Worm (Caenorhabditis elegans) whole organism, young adult: Measurements from ENCODE around the gene Y56A3A.30.

Source experiments
- B0336.3 ChIP-seq: fragments of 200-800 bp; sonication (Bioruptor generic); IDR thresholded peaks from 2 replicates; pipeline ENCODE4 v1.3.6; 2022; ENCODE audit warnings: missing genetic modification characterization, missing compliant biosample characterization
- F22D6.2 ChIP-seq: sonication (generic microtip); optimal IDR thresholded peaks from 2 replicates; lab custom pipeline; 2016; ENCODE audit warnings: mild to moderate bottlenecking, missing genetic modification characterization, missing compliant biosample characterization
- F23B12.7 ChIP-seq: sonication (generic microtip); optimal IDR thresholded peaks from 2 replicates; lab custom pipeline; 2017; ENCODE audit warnings: missing genetic modification characterization, mild to moderate bottlenecking, missing compliant biosample characterization, antibody characterized with exemption, moderate library complexity; ENCODE audit not compliant: insufficient read depth
- F33H1.4 ChIP-seq: fragments of 200-800 bp; sonication (Bioruptor generic); IDR thresholded peaks from 2 replicates; pipeline ENCODE4 v1.3.6; 2022; ENCODE audit warnings: missing genetic modification reagents, missing genetic modification characterization, missing compliant biosample characterization
- F57C9.4 ChIP-seq: sonication (generic microtip); optimal IDR thresholded peaks from 2 replicates; lab custom pipeline; 2017; ENCODE audit warnings: mild to moderate bottlenecking, missing genetic modification characterization, missing compliant biosample characterization
- T07F8.4 ChIP-seq: sonication (generic microtip); optimal IDR thresholded peaks from 2 replicates; lab custom pipeline; 2016; ENCODE audit warnings: mild to moderate bottlenecking, missing genetic modification characterization, moderate library complexity, missing compliant biosample characterization
- T26A5.8 ChIP-seq: sonication (generic microtip); optimal IDR thresholded peaks from 2 replicates; lab custom pipeline; 2016; ENCODE audit warnings: missing genetic modification characterization, missing compliant biosample characterization
- Y67H2A.10 ChIP-seq: fragments of 200-800 bp; sonication (Bioruptor generic); conservative IDR thresholded peaks from 2 replicates; pipeline ENCODE4 v1.3.6; 2022; ENCODE audit warnings: missing genetic modification reagents, missing genetic modification characterization, missing compliant biosample characterization
- Y79H2A.3 ChIP-seq: fragments of 200-800 bp; sonication (Bioruptor generic); conservative IDR thresholded peaks from 2 replicates; pipeline ENCODE4 v1.3.6; 2022; ENCODE audit warnings: missing genetic modification reagents, missing genetic modification characterization, missing compliant biosample characterization
- ZK185.1 ChIP-seq: sonication (generic microtip); optimal IDR thresholded peaks from 2 replicates; lab custom pipeline; 2016; ENCODE audit warnings: mild to moderate bottlenecking, missing genetic modification characterization, missing compliant biosample characterization; ENCODE audit not compliant: poor library complexity, severe bottlenecking
- aptf-2 ChIP-seq: fragments of 200-800 bp; sonication (Bioruptor generic); conservative IDR thresholded peaks from 2 replicates; pipeline ENCODE4 v1.3.6; 2022; ENCODE audit warnings: missing genetic modification reagents, missing genetic modification characterization, missing compliant biosample characterization
- attf-5 ChIP-seq: fragments of 200-800 bp; sonication (Bioruptor generic); optimal IDR thresholded peaks from 2 replicates; lab custom pipeline; 2018; ENCODE audit warnings: mild to moderate bottlenecking, missing genetic modification characterization, missing compliant biosample characterization
- bed-1 ChIP-seq: fragments of 200-800 bp; sonication (Bioruptor generic); IDR thresholded peaks from 2 replicates; pipeline ENCODE4 v1.3.6; 2022; ENCODE audit warnings: missing genetic modification reagents, missing genetic modification characterization, missing compliant biosample characterization
- cebp-1 ChIP-seq, 2 experiments: fragments of 200-800 bp in 1 of 2; sonication (Bioruptor generic) in 1 of 2; sonication (generic microtip) in 1 of 2; IDR thresholded peaks in 1 of 2; optimal IDR thresholded peaks in 1 of 2; 2 replicates each; pipeline versions ENCODE4 v1.3.6 to Lab custom; 2017 to 2022; ENCODE audit warnings: missing compliant biosample characterization in 2 of 2, missing genetic modification characterization in 2 of 2, mild to moderate bottlenecking in 1 of 2, missing genetic modification reagents in 1 of 2, moderate library complexity in 1 of 2
- ceh-100 ChIP-seq: fragments of 200-800 bp; sonication (Bioruptor generic); IDR thresholded peaks from 2 replicates; pipeline ENCODE4 v1.3.6; 2022; ENCODE audit warnings: missing genetic modification reagents, missing genetic modification characterization, missing compliant biosample characterization
- ceh-27 ChIP-seq: fragments of 200-800 bp; sonication (Bioruptor generic); optimal IDR thresholded peaks from 2 replicates; lab custom pipeline; 2018; ENCODE audit warnings: mild to moderate bottlenecking, missing genetic modification characterization, moderate library complexity, missing compliant biosample characterization
- ceh-79 ChIP-seq: sonication (generic microtip); optimal IDR thresholded peaks from 2 replicates; lab custom pipeline; 2017; ENCODE audit warnings: mild to moderate bottlenecking, missing genetic modification characterization, missing compliant biosample characterization
- ceh-91 ChIP-seq: fragments of 200-800 bp; sonication (Bioruptor generic); IDR thresholded peaks from 2 replicates; pipeline ENCODE4 v1.3.6; 2022; ENCODE audit warnings: missing genetic modification reagents, missing genetic modification characterization, missing compliant biosample characterization
- die-1 ChIP-seq: sonication (generic microtip); optimal IDR thresholded peaks from 2 replicates; lab custom pipeline; 2016; ENCODE audit warnings: missing genotype, mild to moderate bottlenecking, missing genetic modification characterization, missing compliant biosample characterization
- dox-1 ChIP-seq: fragments of 200-800 bp; sonication (Bioruptor generic); IDR thresholded peaks from 2 replicates; pipeline ENCODE4 v1.3.6; 2022; ENCODE audit warnings: missing genetic modification reagents, missing genetic modification characterization, missing compliant biosample characterization
- dpl-1 ChIP-seq: fragments of 150-350 bp; optimal IDR thresholded peaks from 2 replicates; lab custom pipeline; 2014; ENCODE audit warnings: missing biosample characterization, missing genetic modification reagents, missing genetic modification characterization
- egl-18 ChIP-seq: fragments of 200-800 bp; sonication (Bioruptor generic); IDR thresholded peaks from 2 replicates; pipeline ENCODE4 v1.3.6; 2022; ENCODE audit warnings: missing genetic modification reagents, missing genetic modification characterization, missing compliant biosample characterization
- egl-44 ChIP-seq: fragments of 200-800 bp; sonication (Bioruptor generic); IDR thresholded peaks from 2 replicates; pipeline ENCODE4 v1.3.6; 2022; ENCODE audit warnings: missing genetic modification reagents, missing genetic modification characterization, missing compliant biosample characterization
- ets-4 ChIP-seq: fragments of 200-800 bp; sonication (Bioruptor generic); optimal IDR thresholded peaks from 2 replicates; lab custom pipeline; 2018; ENCODE audit warnings: mild to moderate bottlenecking, missing genetic modification characterization, missing compliant biosample characterization
- fkh-3 ChIP-seq: sonication (generic microtip); optimal IDR thresholded peaks from 2 replicates; lab custom pipeline; 2016; ENCODE audit warnings: mild to moderate bottlenecking, missing genetic modification characterization, missing compliant biosample characterization
- hlh-12 ChIP-seq: sonication (generic microtip); optimal IDR thresholded peaks from 2 replicates; lab custom pipeline; 2016; ENCODE audit warnings: missing genetic modification characterization, missing compliant biosample characterization
- hsf-1 ChIP-seq: fragments of 200-800 bp; sonication (Bioruptor generic); IDR thresholded peaks from 2 replicates; pipeline ENCODE4 v1.3.6; 2022; ENCODE audit warnings: missing genetic modification reagents, missing genetic modification characterization, missing compliant biosample characterization
- lag-1 ChIP-seq: fragments of 200-800 bp; sonication (Bioruptor generic); IDR thresholded peaks from 2 replicates; pipeline ENCODE4 v1.3.6; 2022; ENCODE audit warnings: missing genetic modification reagents, missing genetic modification characterization, missing compliant biosample characterization
- lin-26 ChIP-seq: fragments of 200-800 bp; sonication (Bioruptor generic); IDR thresholded peaks from 2 replicates; pipeline ENCODE4 v1.3.6; 2022; ENCODE audit warnings: missing genetic modification reagents, missing genetic modification characterization, missing compliant biosample characterization
- lir-1 ChIP-seq: fragments of 200-800 bp; sonication (Bioruptor generic); conservative IDR thresholded peaks from 2 replicates; pipeline ENCODE4 v1.3.6; 2022; ENCODE audit warnings: missing genetic modification reagents, missing genetic modification characterization, missing compliant biosample characterization
- lsl-1 ChIP-seq: fragments of 200-800 bp; sonication (Bioruptor generic); optimal IDR thresholded peaks from 2 replicates; lab custom pipeline; 2018; ENCODE audit warnings: mild to moderate bottlenecking, missing genetic modification characterization, moderate library complexity, missing compliant biosample characterization
- mes-4 ChIP-seq: sonication (generic microtip); optimal IDR thresholded peaks from 2 replicates; lab custom pipeline; 2016; ENCODE audit warnings: missing genotype, missing genetic modification characterization, missing compliant biosample characterization
- nhr-179 ChIP-seq: sonication (generic microtip); optimal IDR thresholded peaks from 2 replicates; lab custom pipeline; 2016; ENCODE audit warnings: mild to moderate bottlenecking, missing genetic modification characterization, missing compliant biosample characterization
- nhr-80 ChIP-seq: sonication (generic microtip); optimal IDR thresholded peaks from 2 replicates; lab custom pipeline; 2016; ENCODE audit warnings: missing genetic modification characterization, missing compliant biosample characterization
- nhr-90 ChIP-seq: sonication (generic microtip); optimal IDR thresholded peaks from 2 replicates; lab custom pipeline; 2016; ENCODE audit warnings: missing genotype, mild to moderate bottlenecking, missing genetic modification characterization, missing compliant biosample characterization
- pbrm-1 ChIP-seq: fragments of 200-800 bp; sonication (Bioruptor generic); IDR thresholded peaks from 2 replicates; pipeline ENCODE4 v1.3.6; 2022; ENCODE audit warnings: missing genetic modification reagents, missing genetic modification characterization, missing compliant biosample characterization
- rcor-1 ChIP-seq: fragments of 200-800 bp; sonication (Bioruptor generic); IDR thresholded peaks from 2 replicates; pipeline ENCODE4 v1.3.6; 2022; ENCODE audit warnings: missing genetic modification reagents, missing genetic modification characterization, missing compliant biosample characterization
- somi-1 ChIP-seq: fragments of 200-800 bp; sonication (Bioruptor generic); optimal IDR thresholded peaks from 2 replicates; lab custom pipeline; 2018; ENCODE audit warnings: mild to moderate bottlenecking, missing genetic modification characterization, missing compliant biosample characterization
- xnd-1 ChIP-seq: sonication (generic microtip); optimal IDR thresholded peaks from 2 replicates; lab custom pipeline; 2016; ENCODE audit warnings: missing genotype, missing genetic modification reagents, missing genetic modification characterization, missing compliant biosample characterization
- zfh-2 ChIP-seq: fragments of 200-800 bp; sonication (Bioruptor generic); conservative IDR thresholded peaks from 2 replicates; pipeline ENCODE4 v1.3.6; 2022; ENCODE audit warnings: missing genetic modification reagents, missing genetic modification characterization, missing compliant biosample characterization
- zim-3 ChIP-seq: sonication (generic microtip); optimal IDR thresholded peaks from 2 replicates; lab custom pipeline; 2017; ENCODE audit warnings: mild to moderate bottlenecking, missing genetic modification characterization, moderate library complexity, missing compliant biosample characterization

Gene Y56A3A.30

DNA sequence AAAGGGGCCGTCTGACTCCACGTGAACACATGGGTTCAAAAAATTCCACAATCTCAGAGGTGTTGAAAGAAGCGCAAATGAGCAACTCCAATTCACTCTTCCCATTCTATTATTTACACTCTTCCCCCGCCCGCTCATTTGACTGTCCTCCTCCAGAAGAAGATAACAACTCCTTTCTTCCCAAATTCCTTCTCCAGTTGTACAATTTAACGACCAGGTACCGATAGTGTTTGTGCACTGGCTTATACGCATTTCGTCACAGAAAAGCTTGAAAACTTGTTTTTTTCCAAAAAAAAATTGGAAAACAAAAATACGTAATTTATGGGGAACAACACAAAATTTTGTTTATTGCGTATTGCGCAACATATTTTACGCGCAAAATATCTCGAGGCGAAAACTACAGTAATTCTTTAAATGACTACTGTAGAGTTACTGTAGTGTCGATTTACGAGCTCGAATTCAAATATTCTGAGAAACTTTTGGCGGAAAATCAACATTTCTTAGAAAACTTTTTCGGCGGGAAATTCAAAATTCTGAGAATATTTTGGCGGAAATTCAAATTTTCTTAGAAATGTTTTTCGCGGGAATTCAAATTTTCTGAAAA lies 29.5 kb downstream of the Y56A3A.30 start:
- TF ChIP-seq ceh-100 (GFP tag; lab: Robert Waterston, UW), result no peak
- TF ChIP-seq nhr-80 (tag; lab: Kevin White, UChicago), result peak; percentile 22
- TF ChIP-seq cebp-1 (GFP tag; IDR thresholded peaks at IDR 0.05; lab: Robert Waterston, UW), result no peak
- TF ChIP-seq cebp-1 (tag; optimal IDR thresholded peaks at IDR 0.05; lab: Kevin White, UChicago), result peak; percentile 6
- TF ChIP-seq lsl-1, result peak; percentile 65
- peak; percentile 10; the same call in 1 of the 2 replicates for TF ChIP-seq F33H1.4 (GFP tag; lab: Robert Waterston, UW)
- TF ChIP-seq zfh-2, result no peak
- TF ChIP-seq, all 124 proteins: peak for 4

ce11 chrIII:11948437-11948836 lies 30.4 kb downstream of the Y56A3A.30 start:
- TF ChIP-seq lin-26 (GFP tag; lab: Robert Waterston, UW) (no peak), F57C9.4 (tag; lab: Kevin White, UChicago) (no peak), zfh-2 (no peak), ZK185.1 (tag; lab: Kevin White, UChicago) (no peak), F22D6.2 (tag; lab: Kevin White, UChicago) (no peak), ceh-100 (GFP tag; lab: Robert Waterston, UW) (no peak), xnd-1 (tag; lab: Kevin White, UChicago) (no peak), egl-18 (GFP tag; lab: Robert Waterston, UW) (no peak), mes-4 (tag; lab: Kevin White, UChicago) (no peak), T26A5.8 (no peak), B0336.3 (no peak), bed-1 (GFP tag; lab: Robert Waterston, UW) (no peak), hsf-1 (GFP tag; lab: Robert Waterston, UW) (no peak), ceh-27 (GFP tag; lab: Kevin White, UChicago) (no peak)

ce11 chrIII:11947527-11947926 lies 31.3 kb downstream of the Y56A3A.30 start:
- no peak for TF ChIP-seq nhr-90 (tag; lab: Kevin White, UChicago)
- no peak for TF ChIP-seq dpl-1
- peak; percentile 50 for TF ChIP-seq attf-5
- no peak for TF ChIP-seq Y79H2A.3 (GFP tag; lab: Robert Waterston, UW)
- peak; percentile 53; the same call in 1 of the 2 replicates for TF ChIP-seq dox-1
- no peak for TF ChIP-seq T07F8.4 (tag; lab: Kevin White, UChicago)
- no peak for TF ChIP-seq nhr-179 (tag; lab: Kevin White, UChicago)
- no peak for TF ChIP-seq rcor-1 (GFP tag; lab: Robert Waterston, UW)
- TF ChIP-seq aptf-2 (GFP tag; lab: Robert Waterston, UW), result no peak
- no peak for TF ChIP-seq somi-1 (GFP tag; lab: Kevin White, UChicago)
- no peak for TF ChIP-seq egl-44 (GFP tag; lab: Robert Waterston, UW)
- TF ChIP-seq nhr-80 (tag; lab: Kevin White, UChicago), result peak; percentile 86
- TF ChIP-seq hsf-1 (GFP tag; lab: Robert Waterston, UW), result no peak
- 0 out of 2 replicates have a peak, but pooled peaks have one; percentile 22 for TF ChIP-seq zfh-2
- no peak for TF ChIP-seq F23B12.7
- no peak for TF ChIP-seq cebp-1 (GFP tag; IDR thresholded peaks at IDR 0.05; lab: Robert Waterston, UW)
- peak; percentile 24 for TF ChIP-seq cebp-1 (tag; optimal IDR thresholded peaks at IDR 0.05; lab: Kevin White, UChicago)
- TF ChIP-seq ceh-79 (tag; lab: Kevin White, UChicago), result no peak
- no peak for TF ChIP-seq hlh-12
- no peak for TF ChIP-seq ets-4 (GFP tag; lab: Kevin White, UChicago)
- TF ChIP-seq, all 124 proteins: peak for 5

DNA sequence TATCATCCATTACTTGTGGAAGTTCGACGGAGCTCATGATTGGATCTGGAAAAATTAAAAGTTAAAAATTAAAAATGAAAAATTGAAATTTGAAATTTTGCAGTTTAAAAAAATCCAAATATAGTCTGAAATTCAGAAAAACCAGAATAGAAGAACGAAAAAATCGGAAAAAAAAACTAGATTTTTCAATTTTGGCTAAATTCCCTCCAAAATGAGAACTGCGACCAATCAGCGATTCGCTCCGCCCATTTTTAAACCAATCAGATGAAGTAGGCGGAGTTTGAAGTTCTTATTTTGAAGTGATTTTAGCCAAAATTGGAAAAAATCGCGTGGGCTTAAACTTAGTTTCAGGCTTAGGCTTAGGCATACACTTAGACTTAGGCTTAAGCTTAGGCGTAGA lies 31.9 kb downstream of the Y56A3A.30 start, which contains the start of gene Y56A3A.7:
Y56A3A.7 (minus strand) TSS at position 47 of the 400 bp plus-strand sequence.
- TF ChIP-seq ceh-91 (GFP tag; lab: Robert Waterston, UW) (no peak), fkh-3 (no peak), aptf-2 (GFP tag; lab: Robert Waterston, UW) (no peak), pbrm-1 (GFP tag; lab: Robert Waterston, UW) (no peak), lag-1 (no peak), lir-1 (GFP tag; lab: Robert Waterston, UW) (no peak), zim-3 (tag; lab: Kevin White, UChicago) (no peak), ceh-100 (GFP tag; lab: Robert Waterston, UW) (no peak), F57C9.4 (tag; lab: Kevin White, UChicago) (no peak), Y67H2A.10 (GFP tag; lab: Robert Waterston, UW) (no peak), die-1 (tag; lab: Kevin White, UChicago) (no peak)
